Worm (Caenorhabditis elegans): ENCODE measurements around the gene F01G4.4.

The F01G4.4 gene

ce11 chrIV:11146492-11146891, 3.3 kb downstream of the F01G4.4 start:
- no peak for TF ChIP-seq ceh-82 (tag; optimal IDR thresholded peaks at IDR 0.05)
- TF ChIP-seq tra-1 (GFP tag; IDR thresholded peaks at IDR 0.05), result no peak
- TF ChIP-seq mdl-1 (tag; optimal IDR thresholded peaks at IDR 0.05), result no peak
- peak; percentile 98 for TF ChIP-seq aha-1 (tag)
- no peak for TF ChIP-seq nhr-11 (tag; optimal IDR thresholded peaks at IDR 0.05)
- TF ChIP-seq arid-1 (GFP tag; conservative IDR thresholded peaks at IDR 0.05), result no peak
- TF ChIP-seq spr-1 (tag; optimal IDR thresholded peaks at IDR 0.05), result no peak
- no peak for TF ChIP-seq ctbp-1 (GFP tag; IDR thresholded peaks at IDR 0.05)

ce11 chrIV:11146962-11147470, 3.9 kb downstream of the F01G4.4 start, which contains the start of gene pigq-1:
TSS of gene pigq-1 (minus strand) at chrIV:11147247.
- TF ChIP-seq zip-2 (tag; optimal IDR thresholded peaks at IDR 0.05) (peak; percentile 6), hif-1 (tag; optimal IDR thresholded peaks at IDR 0.05) (no peak), nhr-25 (tag; optimal IDR thresholded peaks at IDR 0.05; ENCODE audit: borderline replicate concordance, insufficient read depth) (no peak), unc-39 (tag; optimal IDR thresholded peaks at IDR 0.05) (no peak), F44E2.7 (GFP tag; IDR thresholded peaks at IDR 0.05) (no peak), tag-97 (GFP tag; IDR thresholded peaks at IDR 0.05) (no peak), nhr-102 (tag; optimal IDR thresholded peaks at IDR 0.05) (peak; percentile 77), mes-2 (tag; optimal IDR thresholded peaks at IDR 0.05; ENCODE audit: poor library complexity, severe bottlenecking) (peak; percentile 16), ceh-62 (tag; optimal IDR thresholded peaks at IDR 0.05) (no peak), nhr-11 (tag; optimal IDR thresholded peaks at IDR 0.05) (no peak), F49E8.2 (tag; optimal IDR thresholded peaks at IDR 0.05; ENCODE audit: borderline replicate concordance) (peak; percentile 40), fos-1 (tag; optimal IDR thresholded peaks at IDR 0.05) (no peak), lsy-2 (tag; optimal IDR thresholded peaks at IDR 0.05) (peak in 1 of 2 experiments; percentile 71), hlh-11 (tag; optimal IDR thresholded peaks at IDR 0.05) (no peak), spr-1 (tag; optimal IDR thresholded peaks at IDR 0.05) (peak; percentile 43), nhr-48 (tag; optimal IDR thresholded peaks at IDR 0.05) (peak; percentile 40), zip-11 (GFP tag; IDR thresholded peaks at IDR 0.05) (no peak), madf-9 (GFP tag; conservative IDR thresholded peaks at IDR 0.05) (no peak), F10B5.3 (tag; optimal IDR thresholded peaks at IDR 0.05) (no peak), tra-1 (GFP tag; IDR thresholded peaks at IDR 0.05) (no peak; the same call in 1 of the 2 replicates), daf-19 (GFP tag; conservative IDR thresholded peaks at IDR 0.05) (0 out of 2 replicates have a peak, but pooled peaks have one; percentile 28), cey-2 (tag; optimal IDR thresholded peaks at IDR 0.05; ENCODE audit: borderline replicate concordance, insufficient read depth) (no peak), mxl-3 (GFP tag; optimal IDR thresholded peaks at IDR 0.05) (no peak), ceh-32 (tag; optimal IDR thresholded peaks at IDR 0.05; ENCODE audit: poor library complexity) (no peak), zfp-3 (GFP tag; conservative IDR thresholded peaks at IDR 0.05) (peak; percentile 61; the same call in 1 of the 2 replicates), duxl-1 (tag; optimal IDR thresholded peaks at IDR 0.05; ENCODE audit: poor library complexity) (no peak), dmd-8 (GFP tag; IDR thresholded peaks at IDR 0.05) (no peak), vab-7 (GFP tag; IDR thresholded peaks at IDR 0.05) (no peak), dve-1 (tag; optimal IDR thresholded peaks at IDR 0.05; ENCODE audit: insufficient read depth) (peak; percentile 20), nhr-77 (tag; optimal IDR thresholded peaks at IDR 0.05) (no peak), ZK337.2 (GFP tag; IDR thresholded peaks at IDR 0.05) (no peak), ztf-11 (tag; optimal IDR thresholded peaks at IDR 0.05) (no peak), sdz-12 (GFP tag; optimal IDR thresholded peaks at IDR 0.05) (no peak), nhr-111 (GFP tag; optimal IDR thresholded peaks at IDR 0.05) (no peak), mdl-1 (tag; optimal IDR thresholded peaks at IDR 0.05) (no peak), pha-4 (GFP tag; IDR thresholded peaks at IDR 0.05) (peak; percentile 59; the same call in 1 of the 2 replicates), pha-4 (tag; optimal IDR thresholded peaks at IDR 0.05) (no peak), gei-8 (GFP tag; optimal IDR thresholded peaks at IDR 0.05) (peak; percentile 31), skn-1 (tag; optimal IDR thresholded peaks at IDR 0.05) (no peak), ces-1 (GFP tag; optimal IDR thresholded peaks at IDR 0.05) (no peak), fkh-10 (GFP tag; optimal IDR thresholded peaks at IDR 0.05) (no peak), lin-29 (GFP tag; IDR thresholded peaks at IDR 0.05) (no peak), daf-16 (GFP tag; optimal IDR thresholded peaks at IDR 0.05) (peak in 1 of 2 experiments; percentile 40), daf-16 (tag; optimal IDR thresholded peaks at IDR 0.05) (peak; percentile 49)
